Worm (Caenorhabditis elegans) whole organism, L2 larva: ENCODE data around the gene ZK377.15.

Experiments used
- mdl-1 ChIP-seq, 2 experiments: fragments of 150-350 bp in 1 of 2; sonication (generic microtip) in 1 of 2; optimal IDR thresholded peaks; 2 replicates each; lab custom pipeline; 2017; ENCODE audit warnings: missing biosample characterization in 2 of 2, missing genetic modification characterization in 2 of 2
- snpc-4 ChIP-seq: fragments of 150-350 bp; optimal IDR thresholded peaks from 2 replicates; lab custom pipeline; 2014; ENCODE audit warnings: missing biosample characterization, missing genetic modification characterization
- zag-1 ChIP-seq: fragments of 150-350 bp; optimal IDR thresholded peaks from 2 replicates; lab custom pipeline; 2014; ENCODE audit warnings: missing biosample characterization, missing genetic modification characterization

DNA sequence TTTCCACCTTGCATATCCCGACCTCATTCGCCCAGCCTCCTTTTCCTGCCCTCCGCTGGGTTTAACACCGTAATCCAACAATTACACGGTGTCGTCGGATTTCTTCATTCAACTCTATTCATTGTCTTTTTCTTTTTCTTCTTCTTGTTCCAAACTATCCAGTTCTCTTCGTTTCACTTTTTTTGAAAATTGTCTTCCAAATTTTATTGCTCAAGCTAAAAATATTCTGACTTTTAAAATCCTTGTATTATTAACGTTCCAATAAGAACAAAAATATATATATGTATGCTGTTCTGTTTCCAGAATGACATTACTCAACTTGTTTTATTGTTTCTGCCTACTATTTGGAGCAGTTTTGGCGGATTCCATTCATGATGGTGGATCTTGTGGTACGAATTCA is 14.3 kb upstream of the ZK377.15 start, which contains the start of gene wrt-6:
- no peak for TF ChIP-seq mdl-1 (tag; optimal IDR thresholded peaks at IDR 0.05; lab: Kevin White, UChicago)
- no peak for TF ChIP-seq snpc-4 (tag; lab: Kevin White, UChicago)
- TF ChIP-seq zag-1 (tag; lab: Kevin White, UChicago), result no peak
